Worm (Caenorhabditis elegans) whole organism, L1 larva: ENCODE measurements around the gene srw-108.

ENCODE experiments used
- C04F5.9 ChIP-seq: sonication (generic microtip); optimal IDR thresholded peaks from 2 replicates; lab custom pipeline; 2016; ENCODE audit warnings: missing genetic modification characterization, missing compliant biosample characterization
- C16A3.4 ChIP-seq: fragments of 150-350 bp; optimal IDR thresholded peaks from 2 replicates; lab custom pipeline; 2014; ENCODE audit warnings: missing biosample characterization, missing genetic modification characterization
- Y116A8C.19 ChIP-seq: sonication (generic microtip); optimal IDR thresholded peaks from 2 replicates; lab custom pipeline; 2016; ENCODE audit warnings: missing compliant biosample characterization, missing genetic modification characterization, borderline replicate concordance
- alr-1 ChIP-seq: fragments of 200-800 bp; sonication (Bioruptor generic); optimal IDR thresholded peaks from 2 replicates; lab custom pipeline; 2018; ENCODE audit warnings: borderline replicate concordance, mild to moderate bottlenecking, missing genetic modification characterization, missing compliant biosample characterization
- ceh-63 ChIP-seq: fragments of 200-800 bp; sonication (Bioruptor generic); optimal IDR thresholded peaks from 2 replicates; lab custom pipeline; 2018; ENCODE audit warnings: mild to moderate bottlenecking, missing genetic modification characterization, missing compliant biosample characterization
- ceh-82 ChIP-seq, 3 experiments: fragments of 150-350 bp in 1 of 3; sonication (generic microtip) in 2 of 3; optimal IDR thresholded peaks; 2 replicates each; lab custom pipeline; 2014 to 2017; ENCODE audit warnings: missing biosample characterization in 3 of 3, missing genetic modification characterization in 3 of 3
- ceh-88 ChIP-seq: fragments of 200-800 bp; sonication (Bioruptor generic); IDR thresholded peaks from 2 replicates; pipeline ENCODE4 v1.3.6; 2022; ENCODE audit warnings: missing genetic modification characterization, missing compliant biosample characterization
- ces-1 ChIP-seq: fragments of 150-350 bp; optimal IDR thresholded peaks from 2 replicates; lab custom pipeline; 2014; ENCODE audit warnings: missing biosample characterization, missing genetic modification reagents, missing genetic modification characterization
- dpl-1 ChIP-seq, 3 experiments: fragments of 150-350 bp in 2 of 3; sonication (generic microtip) in 1 of 3; optimal IDR thresholded peaks; 2 replicates each; lab custom pipeline; 2014 to 2017; ENCODE audit warnings: missing biosample characterization in 3 of 3, missing genetic modification characterization in 3 of 3, missing genetic modification reagents in 3 of 3
- efl-1 ChIP-seq, 4 experiments: fragments of 150-350 bp; optimal IDR thresholded peaks in 3 of 4; peaks in 1 of 4; 1 replicate in 1 of 4; 2 replicates in 3 of 4; lab custom pipeline; 2014; ENCODE audit warnings: missing biosample characterization in 2 of 4, missing genetic modification characterization in 2 of 4, missing genetic modification reagents in 2 of 4
- ets-5 ChIP-seq: fragments of 200-800 bp; sonication (Bioruptor generic); IDR thresholded peaks from 2 replicates; pipeline ENCODE4 v1.3.6; 2022; ENCODE audit warnings: missing genetic modification characterization, missing compliant biosample characterization
- fkh-4 ChIP-seq: sonication (generic microtip); optimal IDR thresholded peaks from 2 replicates; lab custom pipeline; 2016; ENCODE audit warnings: missing compliant biosample characterization, missing genetic modification characterization, borderline replicate concordance
- fkh-8 ChIP-seq: sonication (generic microtip); optimal IDR thresholded peaks from 2 replicates; lab custom pipeline; 2016; ENCODE audit warnings: mild to moderate bottlenecking, missing genetic modification characterization, missing compliant biosample characterization
- grh-1 ChIP-seq: fragments of 200-800 bp; sonication (Bioruptor generic); IDR thresholded peaks from 2 replicates; pipeline ENCODE4 v1.3.6; 2022; ENCODE audit warnings: missing genetic modification reagents, missing genetic modification characterization, missing compliant biosample characterization
- hlh-17 ChIP-seq: fragments of 200-800 bp; sonication (Bioruptor generic); optimal IDR thresholded peaks from 2 replicates; lab custom pipeline; 2018; ENCODE audit warnings: missing genetic modification characterization, mild to moderate bottlenecking, missing compliant biosample characterization, moderate library complexity, borderline replicate concordance
- hlh-4 ChIP-seq: sonication (generic microtip); optimal IDR thresholded peaks from 2 replicates; lab custom pipeline; 2016; ENCODE audit warnings: mild to moderate bottlenecking, missing genetic modification characterization, missing compliant biosample characterization
- hpl-2 ChIP-seq: fragments of 150-350 bp; optimal IDR thresholded peaks from 2 replicates; lab custom pipeline; 2014; ENCODE audit warnings: missing biosample characterization, missing genetic modification reagents, missing genetic modification characterization
- jun-1 ChIP-seq: fragments of 150-350 bp; optimal IDR thresholded peaks from 2 replicates; lab custom pipeline; 2014; ENCODE audit warnings: missing biosample characterization, missing genetic modification reagents, missing genetic modification characterization
- lin-13 ChIP-seq: fragments of 150-350 bp; optimal IDR thresholded peaks from 2 replicates; lab custom pipeline; 2014; ENCODE audit warnings: missing biosample characterization, missing genetic modification reagents, missing genetic modification characterization
- lin-14 ChIP-seq: fragments of 200-800 bp; sonication (Bioruptor generic); optimal IDR thresholded peaks from 2 replicates; lab custom pipeline; 2018; ENCODE audit warnings: mild to moderate bottlenecking, missing genetic modification characterization, moderate library complexity, missing compliant biosample characterization
- lin-15B ChIP-seq: fragments of 150-350 bp; sonication (generic microtip); optimal IDR thresholded peaks from 3 replicates; lab custom pipeline; 2014; ENCODE audit warnings: missing biosample characterization, missing genetic modification characterization
- lir-3 ChIP-seq: sonication (generic microtip); optimal IDR thresholded peaks from 2 replicates; lab custom pipeline; 2016; ENCODE audit warnings: mild to moderate bottlenecking, missing genetic modification characterization, moderate library complexity, missing compliant biosample characterization; ENCODE audit not compliant: poor library complexity
- lsy-2 ChIP-seq, 2 experiments: fragments of 150-350 bp; optimal IDR thresholded peaks; 2 replicates each; lab custom pipeline; 2014; ENCODE audit warnings: missing biosample characterization in 2 of 2, missing genetic modification characterization in 2 of 2
- mdl-1 ChIP-seq, 2 experiments: fragments of 150-350 bp; optimal IDR thresholded peaks; 2 replicates each; lab custom pipeline; 2014 to 2017; ENCODE audit warnings: missing biosample characterization in 2 of 2, missing genetic modification characterization in 2 of 2, inconsistent platforms in 1 of 2
- mef-2 ChIP-seq: fragments of 150-350 bp; optimal IDR thresholded peaks from 2 replicates; lab custom pipeline; 2014; ENCODE audit warnings: missing biosample characterization, missing genetic modification characterization
- nhr-12 ChIP-seq: sonication (generic microtip); optimal IDR thresholded peaks from 2 replicates; lab custom pipeline; 2017; ENCODE audit warnings: missing biosample characterization, missing genetic modification characterization
- nhr-19 ChIP-seq: fragments of 200-800 bp; sonication (Bioruptor generic); conservative IDR thresholded peaks from 2 replicates; pipeline ENCODE4 v1.3.6; 2022; ENCODE audit warnings: missing genetic modification characterization, missing compliant biosample characterization
- nhr-20 ChIP-seq: sonication (generic microtip); optimal IDR thresholded peaks from 2 replicates; lab custom pipeline; 2016; ENCODE audit warnings: mild to moderate bottlenecking, missing genetic modification characterization, missing compliant biosample characterization
- nhr-47 ChIP-seq: sonication (generic microtip); optimal IDR thresholded peaks from 2 replicates; lab custom pipeline; 2016; ENCODE audit warnings: mild to moderate bottlenecking, missing genetic modification characterization, moderate library complexity, missing compliant biosample characterization
- nhr-76 ChIP-seq: sonication (generic microtip); optimal IDR thresholded peaks from 2 replicates; lab custom pipeline; 2017; ENCODE audit warnings: missing biosample characterization, missing genetic modification characterization
- nhr-85 ChIP-seq: sonication (generic microtip); peaks from one replicate; lab custom pipeline; 2016; ENCODE audit warnings: missing genetic modification characterization, inconsistent platforms, missing compliant biosample characterization
- sox-4 ChIP-seq: sonication (generic microtip); optimal IDR thresholded peaks from 2 replicates; lab custom pipeline; 2016; ENCODE audit warnings: missing genetic modification characterization, missing compliant biosample characterization
- sup-37 ChIP-seq: fragments of 200-800 bp; sonication (Bioruptor generic); optimal IDR thresholded peaks from 2 replicates; lab custom pipeline; 2018; ENCODE audit warnings: mild to moderate bottlenecking, missing genetic modification characterization, missing compliant biosample characterization
- unc-130 ChIP-seq: fragments of 150-350 bp; optimal IDR thresholded peaks from 2 replicates; lab custom pipeline; 2017; ENCODE audit warnings: missing biosample characterization, missing genetic modification characterization, inconsistent platforms
- unc-30 ChIP-seq: sonication (generic microtip); optimal IDR thresholded peaks from 2 replicates; lab custom pipeline; 2017; ENCODE audit warnings: missing biosample characterization, missing genetic modification characterization
- unc-98 ChIP-seq: fragments of 200-800 bp; sonication (Bioruptor generic); IDR thresholded peaks from 2 replicates; pipeline ENCODE4 v1.3.6; 2022; ENCODE audit warnings: missing genetic modification characterization, missing compliant biosample characterization
- vab-15 ChIP-seq: sonication (generic microtip); optimal IDR thresholded peaks from 2 replicates; lab custom pipeline; 2017; ENCODE audit warnings: missing genotype, mild to moderate bottlenecking, missing genetic modification characterization, missing compliant biosample characterization
- zag-1 ChIP-seq: fragments of 150-350 bp; optimal IDR thresholded peaks from 2 replicates; lab custom pipeline; 2014; ENCODE audit warnings: missing biosample characterization, missing genetic modification characterization
- ztf-4 ChIP-seq: fragments of 150-350 bp; optimal IDR thresholded peaks from 2 replicates; lab custom pipeline; 2014; ENCODE audit warnings: missing biosample characterization, missing genetic modification characterization

The srw-108 gene

DNA sequence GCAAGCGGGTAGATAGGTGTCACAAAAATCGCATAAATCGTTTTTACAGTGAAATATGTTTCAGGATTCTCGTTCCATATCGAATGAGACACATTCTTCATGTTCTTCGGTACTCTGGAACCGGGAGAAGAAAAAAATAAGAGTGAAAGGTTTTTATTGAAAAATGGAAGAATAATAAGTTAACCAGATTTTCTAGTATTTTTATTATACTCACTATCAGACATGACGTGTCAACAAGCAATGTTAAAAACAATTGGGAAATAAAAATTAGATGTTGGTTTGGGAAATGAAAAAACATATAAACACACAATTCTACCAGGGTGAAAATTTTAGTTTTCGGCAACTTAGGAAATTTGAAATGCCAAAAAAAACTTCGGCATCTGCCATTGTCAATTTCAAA, 15.3 kb upstream of the srw-108 start, which contains the start of gene srh-37:
Gene srh-37, minus strand, starts transcription at position 101 of the 400 bp plus-strand sequence.
- TF ChIP-seq ceh-82 (tag; optimal IDR thresholded peaks at IDR 0.05; lab: Kevin White, UChicago): no peak
- TF ChIP-seq lin-14: no peak
- no peak for TF ChIP-seq unc-98 (GFP tag; lab: Robert Waterston, UW)
- no peak for TF ChIP-seq unc-30
- TF ChIP-seq grh-1 (GFP tag; lab: Robert Waterston, UW): no peak
- no peak for TF ChIP-seq fkh-8 (tag; lab: Kevin White, UChicago)
- no peak for TF ChIP-seq sox-4 (tag; lab: Kevin White, UChicago)
- no peak for TF ChIP-seq nhr-47 (tag; lab: Kevin White, UChicago)

DNA sequence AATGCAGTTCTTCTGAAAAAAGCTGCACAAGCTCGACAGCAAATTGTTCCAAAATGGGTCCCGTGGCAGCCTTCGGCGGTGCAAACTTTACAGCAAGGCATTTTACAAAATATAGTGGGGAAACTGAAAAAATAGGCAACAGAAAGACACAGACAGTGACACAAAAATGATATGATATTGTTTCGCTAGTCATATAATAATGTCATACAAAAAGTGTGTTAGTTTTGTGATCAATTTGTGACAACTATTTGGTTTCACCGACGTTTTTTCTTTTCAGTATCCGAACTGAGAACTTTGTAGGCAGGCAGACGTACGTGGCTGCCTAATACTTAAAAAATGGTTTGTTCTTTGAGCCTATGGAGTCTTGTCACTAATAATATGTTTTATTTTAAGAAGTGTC, 8.3 kb upstream of the srw-108 start, which contains the start of gene nhr-210:
Gene nhr-210, minus strand, starts transcription at position 101 of the 400 bp plus-strand sequence.
- TF ChIP-seq lsy-2 (tag; optimal IDR thresholded peaks at IDR 0.05; lab: Kevin White, UChicago): no peak
- TF ChIP-seq efl-1 (optimal IDR thresholded peaks at IDR 0.05; lab: Kevin White, UChicago): no peak
- TF ChIP-seq efl-1 (GFP tag; optimal IDR thresholded peaks at IDR 0.05 in 1 of 2; lab: Kevin White, UChicago): peak in 1 of 2 experiments; percentile 36
- peak; percentile 25 for TF ChIP-seq nhr-85 (tag; lab: Kevin White, UChicago)

DNA sequence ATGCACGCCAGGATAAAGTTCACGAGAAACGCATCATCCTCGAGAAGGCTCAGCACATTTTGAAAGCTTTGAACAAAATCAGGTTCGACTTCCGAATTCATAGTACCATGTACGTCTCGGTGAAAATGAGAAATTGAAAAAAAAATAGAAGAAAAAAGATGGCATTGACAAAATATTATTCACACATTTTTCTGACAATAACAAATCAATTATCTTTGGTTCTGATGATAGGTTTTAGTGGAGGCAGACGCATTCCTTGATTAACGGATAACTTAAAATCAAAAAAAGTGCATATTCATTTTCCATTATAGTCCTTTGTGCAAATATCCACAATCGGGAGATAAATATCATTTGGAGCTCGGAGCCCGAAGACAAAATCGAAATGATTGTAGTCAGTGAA, 6.2 kb upstream of the srw-108 start, which contains the start of gene srw-107:
Gene srw-107, minus strand, starts transcription at position 101 of the 400 bp plus-strand sequence.
- TF ChIP-seq nhr-47 (tag; lab: Kevin White, UChicago) (no peak), nhr-19 (GFP tag; lab: Robert Waterston, UW) (no peak), jun-1 (no peak), Y116A8C.19 (no peak), sup-37 (GFP tag; lab: Kevin White, UChicago) (no peak), nhr-20 (tag; lab: Kevin White, UChicago) (no peak), mdl-1 (tag; optimal IDR thresholded peaks at IDR 0.05; lab: Kevin White, UChicago) (no peak), alr-1 (no peak), lin-15B (tag; lab: Kevin White, UChicago) (no peak), ztf-4 (no peak), C04F5.9 (tag; lab: Kevin White, UChicago) (no peak), lir-3 (tag; lab: Kevin White, UChicago) (no peak), hlh-17 (GFP tag; lab: Kevin White, UChicago) (no peak), grh-1 (GFP tag; lab: Robert Waterston, UW) (no peak)
- TF ChIP-seq, all 84 proteins: peak for 0

DNA sequence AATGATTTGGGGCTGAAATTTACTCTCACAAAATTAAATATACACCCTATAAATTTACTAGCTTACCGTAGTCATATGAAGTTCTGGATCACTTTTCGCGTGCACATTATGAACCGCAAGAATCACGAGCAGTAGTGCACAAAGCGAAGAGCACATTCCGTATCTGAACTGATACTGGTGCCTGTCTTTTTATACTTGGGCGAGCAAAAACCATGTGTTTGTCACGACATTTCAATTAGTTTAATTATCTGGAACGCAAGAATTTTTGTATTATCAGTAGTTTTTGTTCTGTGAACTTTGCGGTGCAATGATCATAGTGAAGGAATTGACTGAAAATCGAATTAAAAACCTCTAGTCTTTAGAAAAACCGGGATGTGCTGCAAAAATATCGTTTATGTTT, 3.6 kb upstream of the srw-108 start, which contains the start of gene lipl-3:
Gene lipl-3, minus strand, starts transcription at position 161 of the 400 bp plus-strand sequence.
- no peak for TF ChIP-seq vab-15 (tag; lab: Kevin White, UChicago)
- no peak for TF ChIP-seq ces-1 (GFP tag; lab: Kevin White, UChicago)
- TF ChIP-seq nhr-76 (tag; lab: Kevin White, UChicago): no peak
- TF ChIP-seq zag-1 (tag; lab: Kevin White, UChicago): no peak
- TF ChIP-seq ceh-63 (GFP tag; lab: Kevin White, UChicago): no peak
- no peak for TF ChIP-seq hlh-4
- TF ChIP-seq ceh-82 (tag; optimal IDR thresholded peaks at IDR 0.05; lab: Kevin White, UChicago): no peak
- no peak for TF ChIP-seq hpl-2
- no peak for TF ChIP-seq fkh-4 (tag; lab: Kevin White, UChicago)
- no peak for TF ChIP-seq nhr-12 (tag; lab: Kevin White, UChicago)
- TF ChIP-seq dpl-1 (GFP tag; optimal IDR thresholded peaks at IDR 0.05; lab: Kevin White, UChicago): no peak
- no peak for TF ChIP-seq mef-2 (tag; lab: Kevin White, UChicago)
- no peak for TF ChIP-seq C16A3.4 (tag; lab: Kevin White, UChicago)
- no peak for TF ChIP-seq lin-13 (GFP tag; lab: Kevin White, UChicago)
- no peak for TF ChIP-seq lsy-2 (tag; optimal IDR thresholded peaks at IDR 0.05; lab: Kevin White, UChicago)
- TF ChIP-seq unc-130 (tag; lab: Kevin White, UChicago): no peak
- no peak for TF ChIP-seq ceh-88 (GFP tag; lab: Robert Waterston, UW)
- no peak for TF ChIP-seq ets-5 (GFP tag; lab: Robert Waterston, UW)
